Worm (Caenorhabditis elegans): Measurements from ENCODE around the gene srd-36.

- TF ChIP-seq snpc-4 (tag; optimal IDR thresholded peaks at IDR 0.05) (no peak), nhr-67 (tag; optimal IDR thresholded peaks at IDR 0.05) (no peak), fos-1 (tag; optimal IDR thresholded peaks at IDR 0.05) (no peak), unc-62 (GFP tag; optimal IDR thresholded peaks at IDR 0.05) (no peak), ceh-28 (tag; optimal IDR thresholded peaks at IDR 0.05) (no peak)
Measured at ce11 chrX:13246668-13247358, 47.8 kb downstream of the srd-36 start.
